Comparison of ENCODE assay signal across 3 worm cellular contexts in genomic region chrIII:12687872-12688375, ce11.
A peak's percentile ranks its signal among the peaks of the same experiment; 100 is the strongest.
TF ChIP-seq lines count a peak whose summit lies in the region.

Gene rsp-3 (minus strand): TSS chrIII:12687922.
Gene spin-4 (plus strand): TSS chrIII:12688318.

TF ChIP-seq in whole organism, L1 larva, 84 proteins besides CTCF, POLR2A, EP300 and RAD21 (continued from another document and continues in another):
- TF ChIP-seq egl-13 (tag; optimal IDR thresholded peaks at IDR 0.05; lab: Kevin White, UChicago) = peak; percentile 45
- no peak for TF ChIP-seq C34B4.2 (tag; optimal IDR thresholded peaks at IDR 0.05; lab: Kevin White, UChicago)
- no peak for TF ChIP-seq ztf-4 (tag; optimal IDR thresholded peaks at IDR 0.05; lab: Kevin White, UChicago)
- no peak for TF ChIP-seq ceh-8 (GFP tag; optimal IDR thresholded peaks at IDR 0.05; lab: Kevin White, UChicago)
- TF ChIP-seq lir-3 (tag; optimal IDR thresholded peaks at IDR 0.05; lab: Kevin White, UChicago; ENCODE audit: poor library complexity) = no peak
- TF ChIP-seq skn-1 (tag; optimal IDR thresholded peaks at IDR 0.05; lab: Kevin White, UChicago) = peak; percentile 89
- TF ChIP-seq ceh-63 (GFP tag; optimal IDR thresholded peaks at IDR 0.05; lab: Kevin White, UChicago) = no peak
- TF ChIP-seq nhr-71 (tag; optimal IDR thresholded peaks at IDR 0.05; lab: Kevin White, UChicago) = peak; percentile 88
- TF ChIP-seq mef-2 (tag; optimal IDR thresholded peaks at IDR 0.05; lab: Kevin White, UChicago) = no peak
- TF ChIP-seq efl-3 (GFP tag; optimal IDR thresholded peaks at IDR 0.05; lab: Kevin White, UChicago) = no peak
- TF ChIP-seq fkh-10 (GFP tag; optimal IDR thresholded peaks at IDR 0.05; lab: Kevin White, UChicago) = no peak
- no peak for TF ChIP-seq vab-15 (tag; optimal IDR thresholded peaks at IDR 0.05; lab: Kevin White, UChicago)
- TF ChIP-seq xbp-1 (tag; optimal IDR thresholded peaks at IDR 0.05; lab: Kevin White, UChicago) = peak; percentile 80
- peak in 2 of 6 experiments; percentile 48 to 83 for TF ChIP-seq elt-3 (tag; optimal IDR thresholded peaks at IDR 0.05; lab: Kevin White, UChicago)
- TF ChIP-seq sox-4 (tag; optimal IDR thresholded peaks at IDR 0.05; lab: Kevin White, UChicago) = peak; percentile 13
- TF ChIP-seq fkh-4 (tag; optimal IDR thresholded peaks at IDR 0.05; lab: Kevin White, UChicago; ENCODE audit: borderline replicate concordance) = no peak
- no peak for TF ChIP-seq sptf-1 (tag; optimal IDR thresholded peaks at IDR 0.05; lab: Kevin White, UChicago)
- no peak for TF ChIP-seq rnt-1 (tag; optimal IDR thresholded peaks at IDR 0.05; lab: Kevin White, UChicago)
- TF ChIP-seq lin-13 (GFP tag; optimal IDR thresholded peaks at IDR 0.05; lab: Kevin White, UChicago) = peak; percentile 79
- TF ChIP-seq mdl-1 (tag; optimal IDR thresholded peaks at IDR 0.05; lab: Kevin White, UChicago) = peak in 1 of 2 experiments; percentile 68
- TF ChIP-seq swsn-7 (tag; optimal IDR thresholded peaks at IDR 0.05; lab: Kevin White, UChicago) = peak; percentile 61
- peak; percentile 90 to 94 (median 91) for TF ChIP-seq dpl-1 (GFP tag; optimal IDR thresholded peaks at IDR 0.05; lab: Kevin White, UChicago)
- peak; percentile 55 for TF ChIP-seq nhr-90 (tag; optimal IDR thresholded peaks at IDR 0.05; lab: Kevin White, UChicago; ENCODE audit: poor library complexity)
- TF ChIP-seq blmp-1 (tag; optimal IDR thresholded peaks at IDR 0.05; lab: Kevin White, UChicago) = peak; percentile 74
- peak; percentile 79 for TF ChIP-seq isw-1 (GFP tag; IDR thresholded peaks at IDR 0.05; lab: Robert Waterston, UW)
- TF ChIP-seq unc-98 (GFP tag; IDR thresholded peaks at IDR 0.05; lab: Robert Waterston, UW) = no peak
- peak; percentile 49 for TF ChIP-seq dsc-1 (tag; optimal IDR thresholded peaks at IDR 0.05; lab: Kevin White, UChicago)
- peak; percentile 78 for TF ChIP-seq nhr-85 (tag; lab: Kevin White, UChicago)
- TF ChIP-seq nhr-47 (tag; optimal IDR thresholded peaks at IDR 0.05; lab: Kevin White, UChicago) = peak; percentile 76
- peak in 1 of 2 experiments; percentile 40 for TF ChIP-seq ztf-11 (tag; optimal IDR thresholded peaks at IDR 0.05; lab: Kevin White, UChicago)
- peak; percentile 68 for TF ChIP-seq F16B12.6 (tag; optimal IDR thresholded peaks at IDR 0.05; lab: Kevin White, UChicago)
- no peak for TF ChIP-seq mab-9 (GFP tag; IDR thresholded peaks at IDR 0.05; lab: Robert Waterston, UW)
- peak; percentile 62 for TF ChIP-seq nhr-237 (tag; optimal IDR thresholded peaks at IDR 0.05; lab: Kevin White, UChicago)
- no peak for TF ChIP-seq nhr-12 (tag; optimal IDR thresholded peaks at IDR 0.05; lab: Kevin White, UChicago)
- peak; percentile 43 for TF ChIP-seq aly-2 (tag; optimal IDR thresholded peaks at IDR 0.05; lab: Kevin White, UChicago)
- no peak for TF ChIP-seq nhr-84 (tag; optimal IDR thresholded peaks at IDR 0.05; lab: Kevin White, UChicago)
- peak; percentile 93 to 95 for TF ChIP-seq lin-35 (GFP tag; optimal IDR thresholded peaks at IDR 0.05; lab: Kevin White, UChicago)
- peak; percentile 91 to 93 for TF ChIP-seq efl-1 (optimal IDR thresholded peaks at IDR 0.05; lab: Kevin White, UChicago)
- peak; percentile 91 to 99 for TF ChIP-seq efl-1 (GFP tag; optimal IDR thresholded peaks at IDR 0.05 in 1 of 2; lab: Kevin White, UChicago)
- TF ChIP-seq jun-1 (tag; optimal IDR thresholded peaks at IDR 0.05; lab: Kevin White, UChicago) = peak; percentile 36
- TF ChIP-seq tlp-1 (tag; optimal IDR thresholded peaks at IDR 0.05; lab: Kevin White, UChicago) = no peak
- TF ChIP-seq unc-86 (tag; optimal IDR thresholded peaks at IDR 0.05; lab: Kevin White, UChicago) = peak; percentile 62
- no peak for TF ChIP-seq alr-1 (tag; optimal IDR thresholded peaks at IDR 0.05; lab: Kevin White, UChicago; ENCODE audit: borderline replicate concordance)
- peak; percentile 83 for TF ChIP-seq fkh-8 (tag; optimal IDR thresholded peaks at IDR 0.05; lab: Kevin White, UChicago)

TF ChIP-seq in whole organism, L3 larva, 47 proteins besides CTCF, POLR2A, EP300 and RAD21 (continued from another document):
- TF ChIP-seq mml-1 (tag; optimal IDR thresholded peaks at IDR 0.05; lab: Kevin White, UChicago) = no peak
- no peak for TF ChIP-seq nhr-12 (tag; optimal IDR thresholded peaks at IDR 0.05; lab: Kevin White, UChicago)
- no peak for TF ChIP-seq unc-62 (GFP tag; optimal IDR thresholded peaks at IDR 0.05; lab: Kevin White, UChicago)
- no peak for TF ChIP-seq ceh-16 (tag; optimal IDR thresholded peaks at IDR 0.05; lab: Kevin White, UChicago)
- no peak for TF ChIP-seq mdl-1 (tag; optimal IDR thresholded peaks at IDR 0.05; lab: Kevin White, UChicago)
- TF ChIP-seq nhr-67 (tag; optimal IDR thresholded peaks at IDR 0.05; lab: Kevin White, UChicago) = no peak
- no peak for TF ChIP-seq ceh-28 (tag; optimal IDR thresholded peaks at IDR 0.05; lab: Kevin White, UChicago)
- no peak for TF ChIP-seq daf-12 (tag; optimal IDR thresholded peaks at IDR 0.05; lab: Kevin White, UChicago)
- no peak for TF ChIP-seq nhr-43 (tag; optimal IDR thresholded peaks at IDR 0.05; lab: Kevin White, UChicago; ENCODE audit: poor library complexity, severe bottlenecking)
- TF ChIP-seq egl-27 (tag; optimal IDR thresholded peaks at IDR 0.05; lab: Kevin White, UChicago) = no peak
- TF ChIP-seq elt-3 (tag; optimal IDR thresholded peaks at IDR 0.05; lab: Kevin White, UChicago) = no peak
- TF ChIP-seq skn-1 (tag; optimal IDR thresholded peaks at IDR 0.05; lab: Kevin White, UChicago) = peak; percentile 64
- no peak for TF ChIP-seq zag-1 (tag; optimal IDR thresholded peaks at IDR 0.05; lab: Kevin White, UChicago)
- TF ChIP-seq nhr-11 (tag; optimal IDR thresholded peaks at IDR 0.05; lab: Kevin White, UChicago) = no peak
- no peak for TF ChIP-seq jun-1 (tag; optimal IDR thresholded peaks at IDR 0.05; lab: Kevin White, UChicago)
- no peak for TF ChIP-seq ama-1 (optimal IDR thresholded peaks at IDR 0.05; lab: Kevin White, UChicago)
- no peak for TF ChIP-seq unc-39 (tag; optimal IDR thresholded peaks at IDR 0.05; lab: Kevin White, UChicago)
- no peak for TF ChIP-seq nhr-76 (tag; optimal IDR thresholded peaks at IDR 0.05; lab: Kevin White, UChicago)
- TF ChIP-seq nhr-23 (tag; optimal IDR thresholded peaks at IDR 0.05; lab: Kevin White, UChicago) = peak; percentile 75
- TF ChIP-seq nhr-25 (tag; optimal IDR thresholded peaks at IDR 0.05; lab: Kevin White, UChicago) = peak; percentile 74
- peak; percentile 25 for TF ChIP-seq R02D3.7 (tag; optimal IDR thresholded peaks at IDR 0.05; lab: Kevin White, UChicago)
- TF ChIP-seq lin-15B (tag; optimal IDR thresholded peaks at IDR 0.05; lab: Kevin White, UChicago) = peak; percentile 97
- TF ChIP-seq hmg-11 (tag; optimal IDR thresholded peaks at IDR 0.05; lab: Kevin White, UChicago) = peak; percentile 72
- no peak for TF ChIP-seq nhr-237 (tag; optimal IDR thresholded peaks at IDR 0.05; lab: Kevin White, UChicago)
- TF ChIP-seq fos-1 (tag; optimal IDR thresholded peaks at IDR 0.05; lab: Kevin White, UChicago) = no peak
- TF ChIP-seq elt-1 (tag; optimal IDR thresholded peaks at IDR 0.05; lab: Kevin White, UChicago) = no peak

TF ChIP-seq in whole organism, young adult, 124 proteins besides CTCF, POLR2A, EP300 and RAD21 (continued from another document):
- no peak for TF ChIP-seq bed-1 (GFP tag; IDR thresholded peaks at IDR 0.05; lab: Robert Waterston, UW)
- TF ChIP-seq chd-7 (tag; optimal IDR thresholded peaks at IDR 0.05; lab: Kevin White, UChicago) = no peak
- TF ChIP-seq dpl-1 (GFP tag; optimal IDR thresholded peaks at IDR 0.05; lab: Kevin White, UChicago) = peak; percentile 84
- no peak for TF ChIP-seq mxl-1 (tag; optimal IDR thresholded peaks at IDR 0.05; lab: Kevin White, UChicago)
- no peak for TF ChIP-seq egl-18 (GFP tag; IDR thresholded peaks at IDR 0.05; lab: Robert Waterston, UW)
- TF ChIP-seq hsf-1 (GFP tag; IDR thresholded peaks at IDR 0.05; lab: Robert Waterston, UW) = no peak
- peak; percentile 57 for TF ChIP-seq lsl-1 (GFP tag; optimal IDR thresholded peaks at IDR 0.05; lab: Kevin White, UChicago)
- TF ChIP-seq hlh-26 (GFP tag; conservative IDR thresholded peaks at IDR 0.05; lab: Robert Waterston, UW) = no peak
